Worm (Caenorhabditis elegans) whole organism, young adult: ENCODE data around the gene ztf-28.

ENCODE experiments used
- B0035.1 ChIP-seq: sonication (generic microtip); optimal IDR thresholded peaks from 2 replicates; lab custom pipeline; 2016; ENCODE audit warnings: missing genetic modification characterization, mild to moderate bottlenecking, missing compliant biosample characterization, missing genotype, missing genetic modification reagents
- B0261.1 ChIP-seq: sonication (generic microtip); optimal IDR thresholded peaks from 2 replicates; lab custom pipeline; 2016; ENCODE audit warnings: mild to moderate bottlenecking, missing genetic modification characterization, moderate library complexity, missing compliant biosample characterization
- C17E4.6 ChIP-seq: fragments of 200-800 bp; sonication (Bioruptor generic); IDR thresholded peaks from 2 replicates; pipeline ENCODE4 v1.3.6; 2022; ENCODE audit warnings: missing genetic modification reagents, missing genetic modification characterization, missing compliant biosample characterization
- D2030.7 ChIP-seq: fragments of 200-800 bp; sonication (Bioruptor generic); IDR thresholded peaks from 2 replicates; pipeline ENCODE4 v1.3.6; 2022; ENCODE audit warnings: missing genetic modification reagents, missing genetic modification characterization, missing compliant biosample characterization
- F22D6.2 ChIP-seq: sonication (generic microtip); optimal IDR thresholded peaks from 2 replicates; lab custom pipeline; 2016; ENCODE audit warnings: mild to moderate bottlenecking, missing genetic modification characterization, missing compliant biosample characterization
- F23B12.7 ChIP-seq: sonication (generic microtip); optimal IDR thresholded peaks from 2 replicates; lab custom pipeline; 2017; ENCODE audit warnings: missing genetic modification characterization, mild to moderate bottlenecking, missing compliant biosample characterization, antibody characterized with exemption, moderate library complexity; ENCODE audit not compliant: insufficient read depth
- F37B4.10 ChIP-seq: fragments of 200-800 bp; sonication (Bioruptor generic); IDR thresholded peaks from 2 replicates; pipeline ENCODE4 v1.3.6; 2022; ENCODE audit warnings: missing genetic modification characterization, missing compliant biosample characterization
- F39B2.1 ChIP-seq: fragments of 200-800 bp; sonication (Bioruptor generic); IDR thresholded peaks from 2 replicates; pipeline ENCODE4 v1.3.6; 2022; ENCODE audit warnings: missing genetic modification reagents, missing genetic modification characterization, missing compliant biosample characterization
- F49E8.2 ChIP-seq: sonication (generic microtip); optimal IDR thresholded peaks from 3 replicates; lab custom pipeline; 2017; ENCODE audit warnings: missing genetic modification characterization, mild to moderate bottlenecking, missing compliant biosample characterization, antibody characterized with exemption, moderate library complexity; ENCODE audit not compliant: insufficient read depth
- K11D2.4 ChIP-seq: fragments of 200-800 bp; sonication (Bioruptor generic); IDR thresholded peaks from 2 replicates; pipeline ENCODE4 v1.3.6; 2022; ENCODE audit warnings: missing genetic modification reagents, missing genetic modification characterization, missing compliant biosample characterization
- Y53G8AR.9 ChIP-seq: fragments of 200-800 bp; sonication (Bioruptor generic); conservative IDR thresholded peaks from 2 replicates; pipeline ENCODE4 v1.3.6; 2022; ENCODE audit warnings: missing genetic modification reagents, missing genetic modification characterization, missing compliant biosample characterization
- Y56A3A.18 ChIP-seq: fragments of 200-800 bp; sonication (Bioruptor generic); IDR thresholded peaks from 2 replicates; pipeline ENCODE4 v1.3.6; 2022; ENCODE audit warnings: missing genetic modification reagents, missing genetic modification characterization, missing compliant biosample characterization
- aptf-3 ChIP-seq: fragments of 200-800 bp; sonication (Bioruptor generic); IDR thresholded peaks from 2 replicates; pipeline ENCODE4 v1.3.6; 2022; ENCODE audit warnings: missing genetic modification characterization, missing compliant biosample characterization
- atf-7 ChIP-seq: sonication (generic microtip); optimal IDR thresholded peaks from 2 replicates; lab custom pipeline; 2017; ENCODE audit warnings: mild to moderate bottlenecking, missing genetic modification characterization, missing compliant biosample characterization
- attf-5 ChIP-seq: fragments of 200-800 bp; sonication (Bioruptor generic); optimal IDR thresholded peaks from 2 replicates; lab custom pipeline; 2018; ENCODE audit warnings: mild to moderate bottlenecking, missing genetic modification characterization, missing compliant biosample characterization
- attf-6 ChIP-seq: fragments of 200-800 bp; sonication (Bioruptor generic); IDR thresholded peaks from 2 replicates; pipeline ENCODE4 v1.3.6; 2022; ENCODE audit warnings: missing genetic modification reagents, missing genetic modification characterization, missing compliant biosample characterization
- cebp-1 ChIP-seq, 2 experiments: fragments of 200-800 bp in 1 of 2; sonication (Bioruptor generic) in 1 of 2; sonication (generic microtip) in 1 of 2; IDR thresholded peaks in 1 of 2; optimal IDR thresholded peaks in 1 of 2; 2 replicates each; pipeline versions ENCODE4 v1.3.6 to Lab custom; 2017 to 2022; ENCODE audit warnings: missing compliant biosample characterization in 2 of 2, missing genetic modification characterization in 2 of 2, mild to moderate bottlenecking in 1 of 2, missing genetic modification reagents in 1 of 2, moderate library complexity in 1 of 2
- cebp-2 ChIP-seq: fragments of 200-800 bp; sonication (Bioruptor generic); IDR thresholded peaks from 2 replicates; pipeline ENCODE4 v1.3.6; 2022; ENCODE audit warnings: missing genetic modification characterization, missing compliant biosample characterization
- ceh-27 ChIP-seq: fragments of 200-800 bp; sonication (Bioruptor generic); optimal IDR thresholded peaks from 2 replicates; lab custom pipeline; 2018; ENCODE audit warnings: mild to moderate bottlenecking, missing genetic modification characterization, moderate library complexity, missing compliant biosample characterization
- ceh-91 ChIP-seq: fragments of 200-800 bp; sonication (Bioruptor generic); IDR thresholded peaks from 2 replicates; pipeline ENCODE4 v1.3.6; 2022; ENCODE audit warnings: missing genetic modification reagents, missing genetic modification characterization, missing compliant biosample characterization
- dpl-1 ChIP-seq: fragments of 150-350 bp; optimal IDR thresholded peaks from 2 replicates; lab custom pipeline; 2014; ENCODE audit warnings: missing biosample characterization, missing genetic modification reagents, missing genetic modification characterization
- efl-1 ChIP-seq: fragments of 150-350 bp; optimal IDR thresholded peaks from 2 replicates; lab custom pipeline; 2014; ENCODE audit warnings: missing biosample characterization, missing genetic modification reagents, missing genetic modification characterization
- egl-18 ChIP-seq: fragments of 200-800 bp; sonication (Bioruptor generic); IDR thresholded peaks from 2 replicates; pipeline ENCODE4 v1.3.6; 2022; ENCODE audit warnings: missing genetic modification reagents, missing genetic modification characterization, missing compliant biosample characterization
- ekl-4 ChIP-seq: fragments of 200-800 bp; sonication (Bioruptor generic); IDR thresholded peaks from 2 replicates; pipeline ENCODE4 v1.3.6; 2022; ENCODE audit warnings: missing genetic modification reagents, missing genetic modification characterization, missing compliant biosample characterization
- ets-4 ChIP-seq: fragments of 200-800 bp; sonication (Bioruptor generic); optimal IDR thresholded peaks from 2 replicates; lab custom pipeline; 2018; ENCODE audit warnings: mild to moderate bottlenecking, missing genetic modification characterization, missing compliant biosample characterization
- hmg-1.2 ChIP-seq: fragments of 200-800 bp; sonication (Bioruptor generic); IDR thresholded peaks from 2 replicates; pipeline ENCODE4 v1.3.6; 2022; ENCODE audit warnings: missing genetic modification reagents, missing genetic modification characterization, missing compliant biosample characterization
- hrde-1 ChIP-seq: sonication (generic microtip); optimal IDR thresholded peaks from 2 replicates; lab custom pipeline; 2016; ENCODE audit warnings: missing genetic modification characterization, mild to moderate bottlenecking, missing compliant biosample characterization, moderate library complexity, missing genotype, missing genetic modification reagents, borderline replicate concordance
- let-526 ChIP-seq: fragments of 200-800 bp; sonication (Bioruptor generic); IDR thresholded peaks from 2 replicates; pipeline ENCODE4 v1.3.6; 2022; ENCODE audit warnings: missing genetic modification reagents, missing genetic modification characterization, missing compliant biosample characterization
- madf-8 ChIP-seq: fragments of 200-800 bp; sonication (Bioruptor generic); conservative IDR thresholded peaks from 2 replicates; pipeline ENCODE4 v1.3.6; 2022; ENCODE audit warnings: missing genetic modification reagents, missing genetic modification characterization, missing compliant biosample characterization
- mcd-1 ChIP-seq: fragments of 200-800 bp; sonication (Bioruptor generic); IDR thresholded peaks from 2 replicates; pipeline ENCODE4 v1.3.6; 2022; ENCODE audit warnings: missing genetic modification reagents, missing genetic modification characterization, missing compliant biosample characterization
- mes-4 ChIP-seq: sonication (generic microtip); optimal IDR thresholded peaks from 2 replicates; lab custom pipeline; 2016; ENCODE audit warnings: missing genotype, missing genetic modification characterization, missing compliant biosample characterization
- mxl-1 ChIP-seq: sonication (generic microtip); optimal IDR thresholded peaks from 2 replicates; lab custom pipeline; 2016; ENCODE audit warnings: missing genetic modification characterization, missing compliant biosample characterization
- nhr-179 ChIP-seq: sonication (generic microtip); optimal IDR thresholded peaks from 2 replicates; lab custom pipeline; 2016; ENCODE audit warnings: mild to moderate bottlenecking, missing genetic modification characterization, missing compliant biosample characterization
- nhr-80 ChIP-seq: sonication (generic microtip); optimal IDR thresholded peaks from 2 replicates; lab custom pipeline; 2016; ENCODE audit warnings: missing genetic modification characterization, missing compliant biosample characterization
- repo-1 ChIP-seq: sonication (generic microtip); optimal IDR thresholded peaks from 2 replicates; lab custom pipeline; 2017; ENCODE audit warnings: mild to moderate bottlenecking, missing genetic modification characterization, missing compliant biosample characterization
- sea-2 ChIP-seq: fragments of 200-800 bp; sonication (Bioruptor generic); IDR thresholded peaks from 2 replicates; pipeline ENCODE4 v1.3.6; 2022; ENCODE audit warnings: missing genetic modification characterization, missing compliant biosample characterization
- snpc-1.3 ChIP-seq: sonication (generic microtip); optimal IDR thresholded peaks from 2 replicates; lab custom pipeline; 2017; ENCODE audit warnings: missing genetic modification characterization, mild to moderate bottlenecking, missing compliant biosample characterization, antibody characterized with exemption, moderate library complexity, missing genotype, missing genetic modification reagents; ENCODE audit not compliant: insufficient read depth
- tbp1 ChIP-seq: fragments of 200-800 bp; sonication (Bioruptor generic); optimal IDR thresholded peaks from 2 replicates; lab custom pipeline; 2018; ENCODE audit warnings: mild to moderate bottlenecking, missing genetic modification characterization, missing compliant biosample characterization
- unc-130 ChIP-seq: sonication (generic microtip); optimal IDR thresholded peaks from 2 replicates; lab custom pipeline; 2016; ENCODE audit warnings: missing genetic modification reagents, missing genetic modification characterization, missing compliant biosample characterization
- xnd-1 ChIP-seq: sonication (generic microtip); optimal IDR thresholded peaks from 2 replicates; lab custom pipeline; 2016; ENCODE audit warnings: missing genotype, missing genetic modification reagents, missing genetic modification characterization, missing compliant biosample characterization

The ztf-28 gene

ce11 chrV:2121910-2122362, 31.5 kb downstream of the ztf-28 start, which contains the start of gene F22F7.8:
Gene F22F7.8 (minus strand): TSS chrV:2121960.
- TF ChIP-seq tbp1 (no peak), F49E8.2 (no peak), sea-2 (GFP tag; lab: Robert Waterston, UW) (no peak), ceh-27 (no peak), egl-18 (GFP tag; lab: Robert Waterston, UW) (no peak)
- TF ChIP-seq, all 124 proteins: peak for 0

- no peak for TF ChIP-seq ets-4 (GFP tag; lab: Kevin White, UChicago)
- TF ChIP-seq Y53G8AR.9 (GFP tag; lab: Robert Waterston, UW): no peak
- no peak for TF ChIP-seq ekl-4 (GFP tag; lab: Robert Waterston, UW)
- no peak for TF ChIP-seq aptf-3 (GFP tag; lab: Robert Waterston, UW)
- TF ChIP-seq dpl-1 (GFP tag; lab: Kevin White, UChicago): no peak
- peak; percentile 2 for TF ChIP-seq nhr-80 (tag; lab: Kevin White, UChicago)
- TF ChIP-seq attf-5 (GFP tag; lab: Kevin White, UChicago): peak; percentile 3
- TF ChIP-seq B0035.1 (tag; lab: Kevin White, UChicago): no peak
- TF ChIP-seq hmg-1.2: peak; percentile 23; the same call in 1 of the 2 replicates
Observed at ce11 chrV:2122517-2122916, 32.0 kb downstream of the ztf-28 start, which contains the start of gene F22F7.2. Gene F22F7.2 (plus strand): TSS chrV:2122782.

ce11 chrV:2123164-2123563, 32.7 kb downstream of the ztf-28 start:
- TF ChIP-seq nhr-80 (tag; lab: Kevin White, UChicago): peak; percentile 62
- TF ChIP-seq mcd-1 (GFP tag; lab: Robert Waterston, UW): no peak

ce11 chrV:2126554-2126953, 36.1 kb downstream of the ztf-28 start:
- peak; percentile 25 for TF ChIP-seq efl-1
- no peak for TF ChIP-seq F23B12.7 (tag; lab: Kevin White, UChicago)
- no peak for TF ChIP-seq F39B2.1 (GFP tag; lab: Robert Waterston, UW)
- TF ChIP-seq madf-8: peak; percentile 34

ce11 chrV:2126996-2127585, 36.6 kb downstream of the ztf-28 start, which contains the start of gene ldp-1:
Gene ldp-1 (plus strand): TSS chrV:2127535.
- TF ChIP-seq snpc-1.3 (tag; lab: Kevin White, UChicago) (no peak), B0261.1 (no peak), F22D6.2 (tag; lab: Kevin White, UChicago) (peak; percentile 60), hrde-1 (tag; lab: Kevin White, UChicago) (no peak), D2030.7 (GFP tag; lab: Robert Waterston, UW) (peak; percentile 20; the same call in 1 of the 2 replicates), K11D2.4 (0 out of 2 replicates have a peak, but pooled peaks have one; percentile 46), B0035.1 (tag; lab: Kevin White, UChicago) (no peak), nhr-179 (tag; lab: Kevin White, UChicago) (no peak), Y56A3A.18 (no peak), F37B4.10 (no peak), cebp-2 (GFP tag; lab: Robert Waterston, UW) (no peak), cebp-1 (GFP tag; IDR thresholded peaks at IDR 0.05; lab: Robert Waterston, UW) (no peak), cebp-1 (tag; optimal IDR thresholded peaks at IDR 0.05; lab: Kevin White, UChicago) (peak; percentile 24), ceh-91 (GFP tag; lab: Robert Waterston, UW) (peak; percentile 45; the same call in 1 of the 2 replicates), xnd-1 (tag; lab: Kevin White, UChicago) (peak; percentile 8), unc-130 (peak; percentile 76), C17E4.6 (no peak), attf-6 (no peak), Y53G8AR.9 (GFP tag; lab: Robert Waterston, UW) (no peak), F39B2.1 (GFP tag; lab: Robert Waterston, UW) (no peak), attf-5 (GFP tag; lab: Kevin White, UChicago) (no peak), tbp1 (no peak), let-526 (GFP tag; lab: Robert Waterston, UW) (no peak), mxl-1 (tag; lab: Kevin White, UChicago) (no peak), repo-1 (no peak), mes-4 (tag; lab: Kevin White, UChicago) (no peak), atf-7 (tag; lab: Kevin White, UChicago) (no peak), aptf-3 (GFP tag; lab: Robert Waterston, UW) (no peak)
